Fruit fly (Drosophila melanogaster) whole organism, embryonic: ENCODE measurements around the gene beat-Ib.

Experiments
- aop ChIP-seq: fragments of 200-800 bp; sonication (Bioruptor generic); IDR thresholded peaks from 2 replicates; pipeline ENCODE4 v1.3.6; 2022; ENCODE audit warnings: missing biosample characterization, missing genetic modification characterization
- bsh ChIP-seq, 2 experiments: fragments of 200-800 bp; sonication (Bioruptor generic); optimal IDR thresholded peaks; 2 replicates each; lab custom pipeline; 2017 to 2018; ENCODE audit warnings: mild to moderate bottlenecking in 2 of 2, missing biosample characterization in 2 of 2, missing genetic modification characterization in 2 of 2, moderate library complexity in 1 of 2
- chif ChIP-seq, 2 experiments: fragments of 200-800 bp; sonication (Bioruptor generic); optimal IDR thresholded peaks; 3 replicates each; lab custom pipeline; 2016; ENCODE audit warnings: missing biosample characterization in 2 of 2, missing genetic modification characterization in 2 of 2
- dysf ChIP-seq: fragments of 200-800 bp; sonication (Bioruptor generic); IDR thresholded peaks from 3 replicates; pipeline ENCODE4 v1.3.6; 2022; ENCODE audit warnings: missing biosample characterization, missing genetic modification characterization
- tio ChIP-seq: fragments of 200-800 bp; sonication (Bioruptor generic); optimal IDR thresholded peaks from 2 replicates; lab custom pipeline; 2017; ENCODE audit warnings: missing biosample characterization, missing genetic modification characterization, inconsistent platforms

DNA sequence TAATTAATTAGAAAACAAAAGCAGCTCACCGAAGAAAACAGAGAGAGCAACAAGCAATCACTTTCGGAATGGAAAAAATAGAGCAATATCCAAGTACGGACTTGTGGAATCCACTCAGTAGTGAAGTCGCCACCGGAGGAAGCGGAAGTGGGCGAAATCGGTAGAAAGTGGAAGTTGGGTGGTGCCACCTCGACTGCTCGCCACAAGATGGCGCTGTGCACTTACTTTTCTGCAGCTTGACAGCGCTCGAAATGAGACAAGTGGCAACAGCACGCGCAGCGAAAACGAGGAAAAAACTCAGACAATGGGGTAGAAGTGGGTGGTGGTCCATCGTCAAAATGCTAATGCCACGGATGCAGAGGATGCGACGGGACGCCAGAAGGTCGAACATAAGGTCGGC is 12.8 kb downstream of the beat-Ib start:
- TF ChIP-seq tio, result no peak
- TF ChIP-seq dysf, result no peak
- TF ChIP-seq bsh (GFP tag; optimal IDR thresholded peaks at IDR 0.05; lab: Kevin White, UChicago), result no peak
- TF ChIP-seq aop, result no peak
- no peak for TF ChIP-seq chif (GFP tag; optimal IDR thresholded peaks at IDR 0.05; lab: Kevin White, UChicago)
